Fruit fly (Drosophila melanogaster): ENCODE results near the gene CG33253.

The CG33253 gene

DNA sequence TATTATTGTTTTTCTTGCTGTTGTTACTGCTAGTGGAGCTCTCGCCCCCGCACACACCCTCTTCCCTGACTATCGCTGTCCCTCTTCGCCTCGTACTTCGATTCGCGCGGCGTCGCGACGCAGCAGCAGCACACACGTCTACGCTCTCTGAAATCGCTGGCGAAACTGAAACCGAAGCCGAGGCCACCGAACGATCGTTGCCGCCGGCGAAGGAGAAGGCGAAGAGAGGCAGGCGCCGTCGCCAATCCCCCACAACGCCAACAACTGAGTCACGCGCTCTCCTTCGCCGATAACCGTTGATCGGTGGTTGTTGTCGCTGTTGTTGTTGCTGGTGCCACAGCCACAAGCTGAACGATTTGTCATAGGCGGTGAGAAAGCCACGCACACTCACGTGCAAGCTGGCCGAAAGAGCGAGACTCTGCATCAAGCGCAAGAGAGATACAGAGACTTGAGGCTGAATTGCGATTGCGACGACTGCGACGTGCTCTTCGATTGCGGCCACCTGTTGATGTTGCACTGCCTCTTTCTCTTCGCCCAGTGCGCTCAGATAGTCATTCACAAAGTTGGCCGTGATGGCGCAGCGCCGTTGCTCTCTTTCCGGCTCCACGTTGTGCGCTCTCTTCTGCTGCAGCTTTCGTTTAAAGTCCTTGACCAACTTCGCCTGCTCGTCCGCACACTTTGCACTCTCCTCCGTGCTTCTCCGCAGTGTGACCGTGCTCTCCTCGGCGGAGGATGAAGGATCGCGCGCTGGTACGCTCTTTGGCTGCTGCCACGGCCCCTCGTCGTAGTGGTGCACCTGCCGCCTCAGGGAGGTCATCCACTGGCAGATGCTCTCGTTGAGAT, 29.7 kb upstream of the CG33253 start (continued):
- no peak for TF ChIP-seq scrt (GFP tag; optimal IDR thresholded peaks at IDR 0.05)
- no peak for TF ChIP-seq CG17328 (GFP tag; IDR thresholded peaks at IDR 0.05)
- no peak for TF ChIP-seq CG12104 (GFP tag; optimal IDR thresholded peaks at IDR 0.05)
- TF ChIP-seq dati (GFP tag; IDR thresholded peaks at IDR 0.05): 0 out of 2 replicates have a peak, but pooled peaks have one; percentile 4
- TF ChIP-seq CG32532 (GFP tag; IDR thresholded peaks at IDR 0.05): no peak
- TF ChIP-seq CG7745 (tag; optimal IDR thresholded peaks at IDR 0.05): no peak
- TF ChIP-seq pnt (GFP tag; optimal IDR thresholded peaks at IDR 0.05): no peak
- TF ChIP-seq CG8089 (GFP tag; optimal IDR thresholded peaks at IDR 0.05): peak; percentile 8
- no peak for TF ChIP-seq NC2β (GFP tag; optimal IDR thresholded peaks at IDR 0.05)
- TF ChIP-seq CG9817 (tag; optimal IDR thresholded peaks at IDR 0.05): no peak
- TF ChIP-seq h (optimal IDR thresholded peaks at IDR 0.05): no peak
- no peak for TF ChIP-seq z (GFP tag; IDR thresholded peaks at IDR 0.05)
- TF ChIP-seq hb (GFP tag; IDR thresholded peaks at IDR 0.05; ENCODE audit: partially characterized antibody): no peak
- TF ChIP-seq CG8944 (GFP tag; optimal IDR thresholded peaks at IDR 0.05): no peak
- TF ChIP-seq YL-1 (GFP tag; optimal IDR thresholded peaks at IDR 0.05): no peak
- TF ChIP-seq sug (tag; optimal IDR thresholded peaks at IDR 0.05): peak; percentile 87
- peak; percentile 32; the same call in 1 of the 2 replicates for TF ChIP-seq NFAT (GFP tag; IDR thresholded peaks at IDR 0.05)
- TF ChIP-seq az2 (GFP tag; optimal IDR thresholded peaks at IDR 0.05): no peak
- no peak for TF ChIP-seq Oli (tag; optimal IDR thresholded peaks at IDR 0.05)
- TF ChIP-seq Gug (GFP tag; IDR thresholded peaks at IDR 0.05): no peak
- no peak for TF ChIP-seq CG4854 (GFP tag; optimal IDR thresholded peaks at IDR 0.05)
- peak; percentile 99 for TF ChIP-seq Jarid2 (GFP tag; optimal IDR thresholded peaks at IDR 0.05)
- TF ChIP-seq bab2 (GFP tag; optimal IDR thresholded peaks at IDR 0.05): no peak
- no peak for TF ChIP-seq dmrt99B (tag; optimal IDR thresholded peaks at IDR 0.05)
- TF ChIP-seq gce (GFP tag; IDR thresholded peaks at IDR 0.05): 0 out of 3 replicates have a peak, but pooled peaks have one; percentile 31
- TF ChIP-seq CG1024 (GFP tag; IDR thresholded peaks at IDR 0.05): no peak
- TF ChIP-seq CG30431 (GFP tag; optimal IDR thresholded peaks at IDR 0.05): no peak
- TF ChIP-seq crc (GFP tag; optimal IDR thresholded peaks at IDR 0.05): no peak
- TF ChIP-seq Hr3 (GFP tag; optimal IDR thresholded peaks at IDR 0.05): no peak
- TF ChIP-seq CG13775 (GFP tag; optimal IDR thresholded peaks at IDR 0.05): no peak
- TF ChIP-seq fd3F (GFP tag; optimal IDR thresholded peaks at IDR 0.05): no peak
- TF ChIP-seq CG13894 (tag; optimal IDR thresholded peaks at IDR 0.05): no peak
- TF ChIP-seq CG5953 (GFP tag; IDR thresholded peaks at IDR 0.05): no peak
- TF ChIP-seq Dfd (GFP tag; optimal IDR thresholded peaks at IDR 0.05): no peak
- TF ChIP-seq nerfin-1 (tag; optimal IDR thresholded peaks at IDR 0.05): no peak
- TF ChIP-seq CG6654 (GFP tag; optimal IDR thresholded peaks at IDR 0.05): no peak
- no peak for TF ChIP-seq dan (GFP tag; IDR thresholded peaks at IDR 0.05)
- no peak for TF ChIP-seq jing (GFP tag; optimal IDR thresholded peaks at IDR 0.05)
- no peak for TF ChIP-seq NfI (GFP tag; optimal IDR thresholded peaks at IDR 0.05)
- TF ChIP-seq crol (GFP tag; IDR thresholded peaks at IDR 0.05): peak; percentile 96
- TF ChIP-seq abd-A (tag; optimal IDR thresholded peaks at IDR 0.05): peak; percentile 24
- TF ChIP-seq bigmax (GFP tag; optimal IDR thresholded peaks at IDR 0.05): no peak
- TF ChIP-seq Max (GFP tag; optimal IDR thresholded peaks at IDR 0.05): no peak
- peak; percentile 6; the same call in 1 of the 3 replicates for TF ChIP-seq row (GFP tag; IDR thresholded peaks at IDR 0.05)
- TF ChIP-seq CG17612 (GFP tag; IDR thresholded peaks at IDR 0.05): no peak
- no peak for TF ChIP-seq ham (GFP tag; IDR thresholded peaks at IDR 0.05)
- no peak for TF ChIP-seq Sox100B (GFP tag; optimal IDR thresholded peaks at IDR 0.05)
- TF ChIP-seq CG33213 (GFP tag; optimal IDR thresholded peaks at IDR 0.05): no peak
- no peak for TF ChIP-seq gro (GFP tag; optimal IDR thresholded peaks at IDR 0.05)
- no peak for TF ChIP-seq CG9876 (GFP tag; optimal IDR thresholded peaks at IDR 0.05)
- no peak for TF ChIP-seq CG31365 (tag; optimal IDR thresholded peaks at IDR 0.05)

Data from whole organism, embryonic.